Fruit fly (Drosophila melanogaster): ENCODE data around the gene Prp39.

dm6 chr3R:28844611-28845376 is 32.9 kb downstream of the Prp39 start, which contains the start of the genes Apc and spg:
- TF ChIP-seq toe (GFP tag; optimal IDR thresholded peaks at IDR 0.05) (peak; percentile 71), bab1 (GFP tag; optimal IDR thresholded peaks at IDR 0.05) (peak; percentile 17), Hr96 (GFP tag; optimal IDR thresholded peaks at IDR 0.05) (no peak), kay (GFP tag; ENCODE audit: borderline replicate concordance) (no peak), cnc (optimal IDR thresholded peaks at IDR 0.05) (no peak), Mnt (GFP tag; optimal IDR thresholded peaks at IDR 0.05) (peak; percentile 59), CG1620 (GFP tag; optimal IDR thresholded peaks at IDR 0.05) (peak; percentile 1), CG14711 (tag; optimal IDR thresholded peaks at IDR 0.05) (peak; percentile 28), CG33017 (tag; optimal IDR thresholded peaks at IDR 0.05) (peak; percentile 1), CG12768 (GFP tag; optimal IDR thresholded peaks at IDR 0.05) (peak; percentile 69), Clk (GFP tag; optimal IDR thresholded peaks at IDR 0.05) (peak; percentile 6), CG5204 (GFP tag; optimal IDR thresholded peaks at IDR 0.05) (peak; percentile 62), pad (GFP tag; optimal IDR thresholded peaks at IDR 0.05) (no peak)

Measured in whole organism, adult.